Fruit fly (Drosophila melanogaster) whole organism, prepupa: Measurements from ENCODE around the gene CG1394.

ENCODE experiments used
- CG10631 ChIP-seq: fragments of 200-800 bp; sonication (Bioruptor generic); optimal IDR thresholded peaks from 2 replicates; lab custom pipeline; 2016; ENCODE audit warnings: missing biosample characterization, missing genetic modification characterization
- CG10669 ChIP-seq: fragments of 200-800 bp; sonication (Bioruptor generic); optimal IDR thresholded peaks from 3 replicates; lab custom pipeline; 2018; ENCODE audit warnings: missing biosample characterization, mild to moderate bottlenecking, missing genetic modification characterization, moderate library complexity
- CG11294 ChIP-seq: fragments of 200-800 bp; sonication (Bioruptor generic); IDR thresholded peaks from 2 replicates; pipeline ENCODE4 v1.3.6; 2022; ENCODE audit warnings: missing biosample characterization, missing genetic modification characterization
- CG11762 ChIP-seq: fragments of 200-800 bp; sonication (Bioruptor generic); optimal IDR thresholded peaks from 3 replicates; lab custom pipeline; 2016; ENCODE audit warnings: missing biosample characterization, missing genetic modification characterization; ENCODE audit not compliant: insufficient read depth
- CG11902 ChIP-seq: fragments of 200-800 bp; sonication (Bioruptor generic); optimal IDR thresholded peaks from 3 replicates; lab custom pipeline; 2016; ENCODE audit warnings: missing biosample characterization, missing genetic modification characterization
- CG15336 ChIP-seq: fragments of 200-800 bp; sonication (Bioruptor generic); IDR thresholded peaks from 2 replicates; pipeline ENCODE4 v1.3.6; 2022; ENCODE audit warnings: missing biosample characterization, missing genetic modification characterization
- CG1621 ChIP-seq: fragments of 200-800 bp; sonication (Bioruptor generic); optimal IDR thresholded peaks from 3 replicates; lab custom pipeline; 2018; ENCODE audit warnings: missing biosample characterization, mild to moderate bottlenecking, missing genetic modification characterization
- CG16779 ChIP-seq: fragments of 200-800 bp; sonication (Bioruptor generic); optimal IDR thresholded peaks from 3 replicates; lab custom pipeline; 2017; ENCODE audit warnings: missing biosample characterization, mild to moderate bottlenecking, missing genetic modification characterization
- CG3032 ChIP-seq: fragments of 200-800 bp; optimal IDR thresholded peaks from 2 replicates; lab custom pipeline; 2019; ENCODE audit warnings: missing biosample characterization, mild to moderate bottlenecking, missing genetic modification characterization, moderate library complexity
- CG31627 ChIP-seq: fragments of 200-800 bp; sonication (Bioruptor generic); optimal IDR thresholded peaks from 3 replicates; lab custom pipeline; 2016; ENCODE audit warnings: missing biosample characterization, missing genetic modification characterization
- CG32006 ChIP-seq: fragments of 200-800 bp; sonication (Bioruptor generic); optimal IDR thresholded peaks from 3 replicates; lab custom pipeline; 2017; ENCODE audit warnings: missing biosample characterization, mild to moderate bottlenecking, missing genetic modification characterization
- CG34406 ChIP-seq: fragments of 200-800 bp; sonication (Bioruptor generic); optimal IDR thresholded peaks from 3 replicates; lab custom pipeline; 2016; ENCODE audit warnings: missing biosample characterization, missing genetic modification characterization
- CG3919 ChIP-seq: fragments of 200-800 bp; sonication (Bioruptor generic); optimal IDR thresholded peaks from 3 replicates; lab custom pipeline; 2016; ENCODE audit warnings: missing biosample characterization, missing genetic modification characterization
- CG6163 ChIP-seq: fragments of 200-800 bp; sonication (Bioruptor generic); IDR thresholded peaks from 3 replicates; pipeline ENCODE4 v1.3.6; 2022; ENCODE audit warnings: missing biosample characterization, missing genetic modification characterization
- CG6808 ChIP-seq: fragments of 200-800 bp; sonication (Bioruptor generic); optimal IDR thresholded peaks from 3 replicates; lab custom pipeline; 2017; ENCODE audit warnings: missing biosample characterization, missing genetic modification characterization, mild to moderate bottlenecking, moderate library complexity, missing genetic modification reagents
- CG7368 ChIP-seq: fragments of 200-800 bp; sonication (Bioruptor generic); optimal IDR thresholded peaks from 3 replicates; lab custom pipeline; 2016; ENCODE audit warnings: missing biosample characterization, missing genetic modification characterization
- CG8319 ChIP-seq: fragments of 200-800 bp; sonication (Bioruptor generic); optimal IDR thresholded peaks from 3 replicates; lab custom pipeline; 2016; ENCODE audit warnings: missing biosample characterization, missing genetic modification characterization
- CG8632 ChIP-seq: fragments of 200-800 bp; sonication (Bioruptor generic); optimal IDR thresholded peaks from 3 replicates; lab custom pipeline; 2016; ENCODE audit warnings: missing biosample characterization, missing genetic modification characterization
- Eip78C ChIP-seq: fragments of 200-800 bp; sonication (Bioruptor generic); peaks from one replicate; lab custom pipeline; 2016; ENCODE audit warnings: missing biosample characterization, missing genetic modification characterization
- Eip93F ChIP-seq: fragments of 200-800 bp; sonication (Bioruptor generic); optimal IDR thresholded peaks from 2 replicates; lab custom pipeline; 2016; ENCODE audit warnings: missing biosample characterization, mild to moderate bottlenecking, missing genetic modification characterization
- Ets21C ChIP-seq: fragments of 200-800 bp; sonication (Bioruptor generic); optimal IDR thresholded peaks from 3 replicates; lab custom pipeline; 2016; ENCODE audit warnings: missing biosample characterization, missing genetic modification characterization
- Ets96B ChIP-seq: fragments of 200-800 bp; optimal IDR thresholded peaks from 2 replicates; lab custom pipeline; 2019; ENCODE audit warnings: missing biosample characterization, mild to moderate bottlenecking, missing genetic modification characterization, moderate library complexity
- Gug ChIP-seq: fragments of 200-800 bp; sonication (Bioruptor generic); IDR thresholded peaks from 2 replicates; pipeline ENCODE4 v1.3.6; 2022; ENCODE audit warnings: missing biosample characterization, missing genetic modification characterization
- Hr39 ChIP-seq: fragments of 200-800 bp; sonication (Bioruptor generic); optimal IDR thresholded peaks from 2 replicates; lab custom pipeline; 2016; ENCODE audit warnings: missing biosample characterization, missing genetic modification characterization
- Met ChIP-seq: fragments of 200-800 bp; sonication (Bioruptor generic); optimal IDR thresholded peaks from 3 replicates; lab custom pipeline; 2016; ENCODE audit warnings: missing biosample characterization, missing genetic modification characterization
- OdsH ChIP-seq: fragments of 200-800 bp; sonication (Bioruptor generic); optimal IDR thresholded peaks from 3 replicates; lab custom pipeline; 2016; ENCODE audit warnings: missing biosample characterization, missing genetic modification characterization
- Smox ChIP-seq: fragments of 200-800 bp; sonication (Bioruptor generic); optimal IDR thresholded peaks from 3 replicates; lab custom pipeline; 2016; ENCODE audit warnings: missing biosample characterization, missing genetic modification characterization
- Sox15 ChIP-seq: fragments of 200-800 bp; sonication (Bioruptor generic); optimal IDR thresholded peaks from 3 replicates; lab custom pipeline; 2016; ENCODE audit warnings: missing biosample characterization, missing genetic modification characterization
- achi ChIP-seq: fragments of 200-800 bp; sonication (Bioruptor generic); optimal IDR thresholded peaks from 3 replicates; lab custom pipeline; 2016; ENCODE audit warnings: missing biosample characterization, missing genetic modification characterization
- acj6 ChIP-seq: fragments of 200-800 bp; sonication (Bioruptor generic); optimal IDR thresholded peaks from 3 replicates; lab custom pipeline; 2016; ENCODE audit warnings: missing biosample characterization, missing genetic modification characterization
- cyc ChIP-seq: fragments of 200-800 bp; sonication (Bioruptor generic); optimal IDR thresholded peaks from 3 replicates; lab custom pipeline; 2016; ENCODE audit warnings: missing biosample characterization, missing genetic modification characterization
- dac ChIP-seq: fragments of 200-800 bp; sonication (Bioruptor generic); optimal IDR thresholded peaks from 2 replicates; lab custom pipeline; 2017; ENCODE audit warnings: missing biosample characterization, mild to moderate bottlenecking, missing genetic modification characterization
- dsx ChIP-seq: fragments of 200-800 bp; optimal IDR thresholded peaks from 3 replicates; lab custom pipeline; 2019; ENCODE audit warnings: missing biosample characterization, mild to moderate bottlenecking, missing genetic modification characterization, moderate library complexity; ENCODE audit not compliant: poor library complexity, severe bottlenecking
- eg ChIP-seq: fragments of 200-800 bp; sonication (Bioruptor generic); IDR thresholded peaks from 3 replicates; pipeline ENCODE4 v1.3.6; 2022; ENCODE audit warnings: missing biosample characterization, missing genetic modification characterization
- fd59A ChIP-seq: fragments of 200-800 bp; sonication (Bioruptor generic); optimal IDR thresholded peaks from 2 replicates; lab custom pipeline; 2017; ENCODE audit warnings: missing biosample characterization, mild to moderate bottlenecking, missing genetic modification characterization, missing genetic modification reagents
- fd85E ChIP-seq: fragments of 200-800 bp; sonication (Bioruptor generic); optimal IDR thresholded peaks from 3 replicates; lab custom pipeline; 2016; ENCODE audit warnings: missing biosample characterization, missing genetic modification characterization
- lz ChIP-seq: fragments of 200-800 bp; sonication (Bioruptor generic); optimal IDR thresholded peaks from 3 replicates; lab custom pipeline; 2016; ENCODE audit warnings: missing biosample characterization, missing genetic modification characterization
- net ChIP-seq: fragments of 200-800 bp; sonication (Bioruptor generic); optimal IDR thresholded peaks from 3 replicates; lab custom pipeline; 2016; ENCODE audit warnings: missing biosample characterization, missing genetic modification characterization
- pdm3 ChIP-seq: fragments of 200-800 bp; sonication (Bioruptor generic); optimal IDR thresholded peaks from 3 replicates; lab custom pipeline; 2016; ENCODE audit warnings: missing biosample characterization, missing genetic modification characterization
- spab ChIP-seq: fragments of 200-800 bp; sonication (Bioruptor generic); optimal IDR thresholded peaks from 2 replicates; lab custom pipeline; 2017; ENCODE audit warnings: missing biosample characterization, mild to moderate bottlenecking, missing genetic modification characterization, missing genetic modification reagents
- ss ChIP-seq, 2 experiments: fragments of 200-800 bp; sonication (Bioruptor generic); optimal IDR thresholded peaks; 2 replicates in 1 of 2; 3 replicates in 1 of 2; lab custom pipeline; 2017 to 2018; ENCODE audit warnings: mild to moderate bottlenecking in 2 of 2, missing biosample characterization in 2 of 2, missing genetic modification characterization in 2 of 2, moderate library complexity in 1 of 2
- svp ChIP-seq: fragments of 200-800 bp; sonication (Bioruptor generic); peaks from one replicate; lab custom pipeline; 2016; ENCODE audit warnings: missing biosample characterization, missing genetic modification characterization
- topi ChIP-seq: fragments of 200-800 bp; sonication (Bioruptor generic); optimal IDR thresholded peaks from 3 replicates; lab custom pipeline; 2016; ENCODE audit warnings: missing biosample characterization, missing genetic modification characterization
- vri ChIP-seq: fragments of 200-800 bp; sonication (Bioruptor generic); optimal IDR thresholded peaks from 3 replicates; lab custom pipeline; 2016; ENCODE audit warnings: missing biosample characterization, mild to moderate bottlenecking, missing genetic modification characterization

Gene CG1394

DNA sequence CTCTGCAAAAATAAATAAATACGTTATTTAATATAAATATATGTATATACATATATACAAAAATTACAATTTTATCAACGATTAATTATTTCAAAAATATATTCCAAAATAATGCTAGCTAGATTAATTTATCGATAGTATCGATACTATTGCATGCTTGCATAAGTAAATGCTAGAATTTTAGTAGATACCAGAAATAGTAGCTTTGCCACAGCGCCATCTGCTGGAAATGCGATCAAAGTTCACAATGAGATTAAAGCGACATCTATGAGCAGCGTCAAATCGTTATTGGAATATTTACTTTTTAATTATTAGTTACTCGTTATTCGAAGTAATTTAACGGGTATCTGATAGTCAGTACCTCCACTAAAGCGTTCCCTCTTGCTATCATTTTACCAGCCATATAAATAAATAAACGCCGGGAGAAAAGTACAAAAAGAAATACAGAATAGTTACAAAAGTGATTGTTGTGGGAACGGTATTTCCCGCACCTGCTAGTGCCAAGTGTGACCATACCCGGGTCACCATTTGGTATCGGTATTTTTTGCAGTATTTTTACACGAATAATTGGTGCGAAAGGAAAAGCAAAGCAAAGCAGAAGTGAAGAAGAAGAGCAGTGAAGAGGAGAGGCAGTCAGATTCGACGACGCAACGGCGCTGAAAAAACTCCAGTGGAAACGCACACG lies 16.5 kb downstream of the CG1394 start, which contains the start of the genes rtv and Dlic (continued):
- TF ChIP-seq Hr39 (GFP tag; lab: Kevin White, UChicago), result peak; percentile 38
- no peak for TF ChIP-seq CG8319 (GFP tag; lab: Kevin White, UChicago)
- TF ChIP-seq Ets21C (GFP tag; lab: Kevin White, UChicago), result peak; percentile 19
- TF ChIP-seq fd59A, result no peak
- TF ChIP-seq fd85E (GFP tag; lab: Kevin White, UChicago), result no peak
- no peak for TF ChIP-seq CG8632
- TF ChIP-seq CG16779 (tag; lab: Kevin White, UChicago), result no peak
- TF ChIP-seq Ets96B (tag; lab: Kevin White, UChicago), result no peak
- peak; percentile 4 for TF ChIP-seq pdm3 (GFP tag; lab: Kevin White, UChicago)
- TF ChIP-seq CG34406, result no peak
- no peak for TF ChIP-seq CG1621 (tag; lab: Kevin White, UChicago)
- TF ChIP-seq ss (GFP tag; optimal IDR thresholded peaks at IDR 0.05; lab: Kevin White, UChicago), result no peak
- peak; percentile 14 for TF ChIP-seq Eip78C (GFP tag; lab: Kevin White, UChicago)
- TF ChIP-seq CG3032 (tag; lab: Kevin White, UChicago), result no peak
- TF ChIP-seq cyc (GFP tag; lab: Kevin White, UChicago), result peak; percentile 44
- no peak for TF ChIP-seq OdsH (GFP tag; lab: Kevin White, UChicago)
- no peak for TF ChIP-seq CG7368 (GFP tag; lab: Kevin White, UChicago)
- peak; percentile 0 for TF ChIP-seq acj6 (GFP tag; lab: Kevin White, UChicago)
- no peak for TF ChIP-seq vri (GFP tag; lab: Kevin White, UChicago)
- TF ChIP-seq CG10669 (GFP tag; lab: Kevin White, UChicago), result no peak
- TF ChIP-seq Sox15 (GFP tag; lab: Kevin White, UChicago), result no peak
- TF ChIP-seq dsx (GFP tag; lab: Kevin White, UChicago), result no peak
- no peak for TF ChIP-seq CG11762 (GFP tag; lab: Kevin White, UChicago)
- TF ChIP-seq Smox (GFP tag; lab: Kevin White, UChicago), result no peak
- TF ChIP-seq lz (GFP tag; lab: Kevin White, UChicago), result peak; percentile 44
- TF ChIP-seq topi, result no peak
- peak; percentile 41 for TF ChIP-seq CG31627 (GFP tag; lab: Kevin White, UChicago)
- TF ChIP-seq achi (GFP tag; lab: Kevin White, UChicago), result no peak
- TF ChIP-seq net (GFP tag; lab: Kevin White, UChicago), result no peak
- TF ChIP-seq eg (GFP tag; lab: Robert Waterston, UW), result no peak
- peak; percentile 63; the same call in 2 of the 3 replicates for TF ChIP-seq CG6163 (GFP tag; lab: Robert Waterston, UW)
- TF ChIP-seq Met (GFP tag; lab: Kevin White, UChicago), result peak; percentile 8
- no peak for TF ChIP-seq CG6808 (GFP tag; lab: Kevin White, UChicago)
- TF ChIP-seq, all 60 proteins: peak for 15

DNA sequence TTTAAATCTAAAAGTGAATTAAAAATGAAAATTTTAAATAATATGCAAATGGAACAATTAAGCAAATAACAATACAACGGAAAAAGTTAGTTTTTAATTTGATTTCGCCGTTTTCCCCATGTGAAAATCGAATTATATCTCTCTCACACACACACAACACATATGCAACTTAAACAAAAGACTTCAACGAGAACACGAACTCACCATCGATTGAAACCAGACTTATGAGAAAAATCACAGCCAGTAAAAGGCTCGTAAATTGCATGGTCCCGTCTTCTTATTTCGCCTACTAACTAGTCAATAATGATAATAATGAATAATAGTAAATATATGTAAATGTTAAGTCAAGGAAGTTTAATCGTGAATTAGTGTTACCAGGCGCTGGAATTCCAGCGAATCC lies 17.1 kb downstream of the CG1394 start:
- TF ChIP-seq CG6163 (GFP tag; lab: Robert Waterston, UW) (no peak), Eip93F (GFP tag; lab: Kevin White, UChicago) (peak; percentile 28), CG11294 (GFP tag; lab: Robert Waterston, UW) (no peak), CG15336 (no peak)

DNA sequence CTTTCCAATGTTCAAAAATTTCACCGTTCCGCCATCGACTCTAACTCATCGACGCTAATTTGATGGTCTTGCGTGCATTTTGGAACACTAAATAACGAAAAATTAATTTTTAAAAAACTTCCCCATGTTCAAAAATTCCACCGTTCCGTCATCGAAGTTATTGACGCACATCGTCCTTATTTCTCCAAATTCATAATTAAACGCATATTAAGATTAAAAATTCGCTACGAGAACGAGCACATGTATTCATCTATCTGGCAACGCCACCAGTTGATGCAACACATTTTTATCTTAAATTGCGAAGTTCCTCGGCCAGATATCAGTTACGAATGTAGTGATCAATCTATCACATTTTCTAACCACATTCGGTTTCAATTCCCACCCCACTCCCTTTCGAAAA lies 21.3 kb downstream of the CG1394 start, which contains the start of gene Lint-1:
Gene Lint-1 (plus strand): TSS at position 123 of the 400 bp plus-strand sequence.
- TF ChIP-seq Sox15 (GFP tag; lab: Kevin White, UChicago), result no peak
- TF ChIP-seq CG6163 (GFP tag; lab: Robert Waterston, UW), result no peak
- peak; percentile 48 for TF ChIP-seq CG31627 (GFP tag; lab: Kevin White, UChicago)
- TF ChIP-seq dac (GFP tag; lab: Kevin White, UChicago), result no peak
- TF ChIP-seq CG1621 (tag; lab: Kevin White, UChicago), result no peak
- TF ChIP-seq Met (GFP tag; lab: Kevin White, UChicago), result peak; percentile 34
- TF ChIP-seq CG11294 (GFP tag; lab: Robert Waterston, UW), result no peak
- TF ChIP-seq pdm3 (GFP tag; lab: Kevin White, UChicago), result peak; percentile 49
- no peak for TF ChIP-seq CG11902 (GFP tag; lab: Kevin White, UChicago)
- TF ChIP-seq topi, result peak; percentile 40
- TF ChIP-seq CG11762 (GFP tag; lab: Kevin White, UChicago), result no peak
- peak; percentile 3 for TF ChIP-seq achi (GFP tag; lab: Kevin White, UChicago)
- no peak for TF ChIP-seq fd59A
- TF ChIP-seq CG10669 (GFP tag; lab: Kevin White, UChicago), result no peak
- TF ChIP-seq CG32006, result no peak
- peak; percentile 69 for TF ChIP-seq svp (GFP tag; lab: Kevin White, UChicago)
- peak; percentile 23 for TF ChIP-seq acj6 (GFP tag; lab: Kevin White, UChicago)
- TF ChIP-seq CG8632, result peak; percentile 5
- TF ChIP-seq Gug (GFP tag; lab: Robert Waterston, UW), result no peak
- TF ChIP-seq OdsH (GFP tag; lab: Kevin White, UChicago), result peak; percentile 43
- no peak for TF ChIP-seq spab (GFP tag; lab: Kevin White, UChicago)
- TF ChIP-seq CG10631 (GFP tag; lab: Kevin White, UChicago), result peak; percentile 5
- TF ChIP-seq lz (GFP tag; lab: Kevin White, UChicago), result peak; percentile 54
- TF ChIP-seq Eip78C (GFP tag; lab: Kevin White, UChicago), result peak; percentile 60
- peak; percentile 5 for TF ChIP-seq CG3919 (GFP tag; lab: Kevin White, UChicago)
- TF ChIP-seq eg (GFP tag; lab: Robert Waterston, UW), result 0 out of 3 replicates have a peak, but pooled peaks have one; percentile 24
